Worm (Caenorhabditis elegans) whole organism, L4/young adult: ENCODE measurements around the gene sdc-2.
A peak's percentile ranks its signal among the peaks of the same experiment; 100 is the strongest.

Experiments
- W03F9.2 ChIP-seq: fragments of 150-350 bp; optimal IDR thresholded peaks from 2 replicates; lab custom pipeline; 2014; ENCODE audit warnings: missing biosample characterization, missing genetic modification characterization
- dao-5 ChIP-seq: sonication (generic microtip); optimal IDR thresholded peaks from 2 replicates; lab custom pipeline; 2016; ENCODE audit warnings: missing genotype, missing genetic modification characterization, moderate library complexity, missing compliant biosample characterization
- him-1 ChIP-seq: sonication (generic microtip); optimal IDR thresholded peaks from 2 replicates; lab custom pipeline; 2016; ENCODE audit warnings: missing genotype, missing genetic modification reagents, missing genetic modification characterization, missing compliant biosample characterization

DNA sequence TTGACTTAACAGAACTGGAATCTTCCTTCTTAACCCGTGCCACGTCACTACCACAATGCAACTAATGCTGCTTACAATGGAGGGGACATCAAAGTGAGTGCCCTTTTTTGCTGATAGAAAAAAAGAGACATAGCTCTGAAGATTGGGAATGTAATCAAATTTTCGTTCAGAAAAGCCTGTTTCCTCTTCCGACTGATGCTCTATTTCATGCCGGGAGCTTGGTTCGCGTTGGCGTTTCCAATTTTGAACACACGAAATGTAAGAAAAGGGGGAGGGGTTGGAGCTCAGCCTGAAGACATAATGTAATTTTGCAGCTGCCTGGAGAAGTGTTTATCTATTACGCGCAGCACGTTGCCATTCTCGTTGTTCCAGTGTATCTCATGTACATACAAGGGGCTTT is 35.6 kb downstream of the sdc-2 start:
- TF ChIP-seq W03F9.2, result no peak
- no peak for TF ChIP-seq dao-5 (tag; lab: Kevin White, UChicago)
- TF ChIP-seq him-1 (tag; lab: Kevin White, UChicago), result peak; percentile 17
